Worm (Caenorhabditis elegans) whole organism, L4/young adult: ENCODE measurements around the gene ubxn-6.

ENCODE experiments used
- W03F9.2 ChIP-seq: fragments of 150-350 bp; optimal IDR thresholded peaks from 2 replicates; lab custom pipeline; 2014; ENCODE audit warnings: missing biosample characterization, missing genetic modification characterization
- dao-5 ChIP-seq: sonication (generic microtip); optimal IDR thresholded peaks from 2 replicates; lab custom pipeline; 2016; ENCODE audit warnings: missing genotype, missing genetic modification characterization, moderate library complexity, missing compliant biosample characterization
- him-1 ChIP-seq: sonication (generic microtip); optimal IDR thresholded peaks from 2 replicates; lab custom pipeline; 2016; ENCODE audit warnings: missing genotype, missing genetic modification reagents, missing genetic modification characterization, missing compliant biosample characterization

ce11 chrIV:4799114-4799513, 10.2 kb downstream of the ubxn-6 start, which contains the start of gene eor-1:
- TF ChIP-seq W03F9.2 (tag; lab: Kevin White, UChicago) (peak; percentile 9), him-1 (tag; lab: Kevin White, UChicago) (no peak), dao-5 (no peak)
